Worm (Caenorhabditis elegans): ENCODE measurements around the gene R09D1.14.

Gene R09D1.14

DNA sequence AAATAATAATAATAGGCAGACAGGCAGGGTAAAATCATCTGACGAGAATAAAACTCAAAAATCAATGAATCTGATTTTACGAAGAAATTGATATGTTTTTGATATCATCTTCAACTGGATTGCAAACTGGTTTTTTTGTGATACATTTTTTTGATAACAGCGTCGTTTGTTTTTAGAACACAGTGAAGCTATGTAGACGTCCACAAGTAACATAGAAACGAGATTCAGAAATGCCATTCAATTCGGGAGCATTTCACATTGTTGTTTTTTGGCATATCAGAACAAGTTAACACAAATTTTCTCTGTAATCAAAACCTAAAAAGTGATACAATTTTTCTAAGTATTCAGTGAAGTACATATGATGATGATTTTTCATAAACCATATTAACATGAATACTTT, 21.1 kb downstream of the R09D1.14 start, which contains the start of gene chil-13:
Gene chil-13 (minus strand): TSS at position 101 of the 400 bp plus-strand sequence.
- TF ChIP-seq tbx-9 (tag; optimal IDR thresholded peaks at IDR 0.05; ENCODE audit: borderline replicate concordance), result no peak
- TF ChIP-seq let-526 (GFP tag; IDR thresholded peaks at IDR 0.05), result no peak
- no peak for TF ChIP-seq F57A8.1 (GFP tag; optimal IDR thresholded peaks at IDR 0.05)
- TF ChIP-seq B0336.3 (GFP tag; IDR thresholded peaks at IDR 0.05), result no peak
- no peak for TF ChIP-seq F22D6.2 (tag; optimal IDR thresholded peaks at IDR 0.05)

DNA sequence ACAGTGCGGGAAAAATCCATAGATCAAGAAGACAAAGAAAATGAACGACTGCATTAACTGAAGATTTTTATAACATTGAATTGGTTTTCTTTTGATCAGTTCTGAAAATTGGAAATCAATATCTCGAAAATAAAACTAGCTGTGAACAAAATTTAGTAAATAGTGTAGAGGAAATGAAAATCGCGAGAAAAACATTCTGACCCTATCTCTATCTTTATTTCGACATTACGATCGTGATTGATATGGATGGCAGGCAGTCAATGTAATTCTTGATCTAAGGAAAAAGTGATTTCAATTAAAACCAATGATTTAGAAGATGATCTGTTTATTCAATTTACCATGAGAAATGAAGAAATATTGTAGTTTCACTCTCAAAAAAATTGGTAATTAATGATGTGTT, 23.4 kb downstream of the R09D1.14 start, which contains the start of gene kin-16:
Gene kin-16 (minus strand): TSS at position 101 of the 400 bp plus-strand sequence.
- TF ChIP-seq hsf-1 (GFP tag; IDR thresholded peaks at IDR 0.05), result no peak
- TF ChIP-seq hlh-12 (tag; optimal IDR thresholded peaks at IDR 0.05), result no peak
- no peak for TF ChIP-seq snpc-1.1 (tag; optimal IDR thresholded peaks at IDR 0.05; ENCODE audit: insufficient read depth)
- no peak for TF ChIP-seq ceh-27 (GFP tag; optimal IDR thresholded peaks at IDR 0.05)
- no peak for TF ChIP-seq dpff-1 (tag; optimal IDR thresholded peaks at IDR 0.05)
- no peak for TF ChIP-seq nhr-27 (tag; optimal IDR thresholded peaks at IDR 0.05)
- TF ChIP-seq unc-130 (GFP tag; optimal IDR thresholded peaks at IDR 0.05), result no peak
- no peak for TF ChIP-seq dox-1 (GFP tag; IDR thresholded peaks at IDR 0.05)
- TF ChIP-seq T07F8.4 (tag; optimal IDR thresholded peaks at IDR 0.05), result no peak
- no peak for TF ChIP-seq K11D2.4 (GFP tag; IDR thresholded peaks at IDR 0.05)
- no peak for TF ChIP-seq fkh-3 (tag; optimal IDR thresholded peaks at IDR 0.05)
- TF ChIP-seq pha-4 (tag; optimal IDR thresholded peaks at IDR 0.05), result no peak
- no peak for TF ChIP-seq nfyb-1 (GFP tag; IDR thresholded peaks at IDR 0.05)
- no peak for TF ChIP-seq akir-1 (GFP tag; optimal IDR thresholded peaks at IDR 0.05)
- no peak for TF ChIP-seq nhr-90 (tag; optimal IDR thresholded peaks at IDR 0.05)
- TF ChIP-seq F33H1.4 (GFP tag; IDR thresholded peaks at IDR 0.05), result no peak
- TF ChIP-seq madf-3 (GFP tag; IDR thresholded peaks at IDR 0.05), result no peak
- TF ChIP-seq F57C9.4 (tag; optimal IDR thresholded peaks at IDR 0.05), result no peak

DNA sequence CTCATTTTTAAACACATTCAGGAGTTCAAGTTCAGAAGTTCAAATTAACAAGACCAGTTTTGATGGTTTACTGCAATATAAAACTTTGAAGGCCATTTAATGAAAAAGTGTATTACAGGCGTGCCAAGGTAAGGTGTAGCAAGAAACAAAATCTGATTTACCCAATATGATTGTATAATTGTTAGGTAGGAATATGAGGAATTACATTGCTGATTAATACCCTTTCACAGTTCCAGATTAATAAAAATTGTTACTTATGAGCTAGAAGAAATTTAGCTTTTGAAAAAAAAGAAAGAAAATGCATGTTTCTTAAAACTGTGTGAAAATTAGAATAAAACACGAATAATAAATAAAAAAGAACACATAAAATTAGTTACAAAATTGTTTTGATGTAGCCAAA, 25.8 kb downstream of the R09D1.14 start, which contains the start of gene kin-15:
Gene kin-15 (minus strand): TSS at position 101 of the 400 bp plus-strand sequence.
- TF ChIP-seq ccch-3 (GFP tag; optimal IDR thresholded peaks at IDR 0.05) (no peak), mel-28 (tag; optimal IDR thresholded peaks at IDR 0.05; ENCODE audit: borderline replicate concordance) (no peak)

DNA sequence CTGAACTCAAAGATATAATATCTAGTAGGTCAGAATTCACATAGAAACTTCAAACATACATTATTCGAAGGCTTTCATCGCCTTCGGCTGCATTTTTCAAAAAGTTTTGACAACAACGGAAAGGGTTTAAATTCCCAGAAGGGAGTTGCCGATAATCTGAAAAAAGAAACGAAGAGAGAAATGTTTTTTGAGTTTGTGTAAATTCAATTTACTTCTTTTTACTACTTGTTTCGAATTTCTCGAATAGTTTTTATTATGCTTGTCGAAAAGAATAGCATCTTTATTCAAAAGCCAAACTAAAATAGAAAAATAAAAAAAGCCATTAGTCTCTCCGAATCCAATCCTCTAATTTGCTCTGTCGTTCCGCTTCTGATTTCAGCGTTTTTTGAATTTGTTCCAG, 28.2 kb downstream of the R09D1.14 start:
- TF ChIP-seq C17E4.6 (GFP tag; IDR thresholded peaks at IDR 0.05), result no peak
- no peak for TF ChIP-seq ceh-79 (tag; optimal IDR thresholded peaks at IDR 0.05)
- no peak for TF ChIP-seq hrde-1 (tag; optimal IDR thresholded peaks at IDR 0.05; ENCODE audit: borderline replicate concordance)
- no peak for TF ChIP-seq ztf-25 (GFP tag; IDR thresholded peaks at IDR 0.05)
- TF ChIP-seq nhr-120 (GFP tag; IDR thresholded peaks at IDR 0.05), result no peak
- TF ChIP-seq lin-35 (GFP tag; optimal IDR thresholded peaks at IDR 0.05), result no peak
- TF ChIP-seq F39B2.1 (GFP tag; IDR thresholded peaks at IDR 0.05), result no peak
- TF ChIP-seq lin-40 (tag; optimal IDR thresholded peaks at IDR 0.05), result no peak
- TF ChIP-seq snpc-1.1 (tag; optimal IDR thresholded peaks at IDR 0.05; ENCODE audit: insufficient read depth), result no peak
- no peak for TF ChIP-seq lag-1 (GFP tag; IDR thresholded peaks at IDR 0.05)

Data from whole organism, young adult.